Worm (Caenorhabditis elegans): ENCODE results near the gene F22D3.4.

DNA sequence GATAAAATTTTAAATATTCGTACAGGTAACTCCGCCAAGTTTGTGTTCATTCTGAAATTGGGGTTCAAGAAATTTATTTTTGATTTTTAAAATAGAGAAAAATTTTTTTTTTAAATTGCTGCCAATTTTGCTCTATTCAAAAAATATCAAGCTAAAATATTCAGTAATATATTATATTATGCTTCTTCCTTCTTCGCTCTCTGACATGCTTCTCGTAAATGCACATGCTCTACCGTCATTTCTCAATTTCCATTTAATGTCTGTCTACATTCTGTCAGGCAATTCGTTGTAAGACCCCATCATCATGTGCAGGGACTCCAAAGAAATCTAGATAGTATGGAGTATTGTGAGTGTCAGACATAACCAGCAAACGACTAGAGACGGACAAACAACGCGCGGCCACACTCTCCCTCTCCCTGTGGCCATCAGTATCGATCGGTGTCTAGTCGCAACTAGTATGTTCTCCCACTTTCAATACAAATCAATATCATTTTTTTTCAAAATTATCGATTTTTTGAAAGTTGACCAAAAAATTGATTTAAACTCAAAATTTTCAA lies 23.9 kb upstream of the F22D3.4 start, which contains the start of the genes malt-1 and ceh-38:
- no peak for TF ChIP-seq ztf-29 (GFP tag; IDR thresholded peaks at IDR 0.05)
- TF ChIP-seq cog-1 (tag; optimal IDR thresholded peaks at IDR 0.05): peak; percentile 91
- TF ChIP-seq med-1 (GFP tag; optimal IDR thresholded peaks at IDR 0.05; ENCODE audit: insufficient read depth): no peak
- peak; percentile 70; the same call in 1 of the 2 replicates for TF ChIP-seq flt-1 (GFP tag; IDR thresholded peaks at IDR 0.05)
- no peak for TF ChIP-seq ref-1 (GFP tag; conservative IDR thresholded peaks at IDR 0.05)
- no peak for TF ChIP-seq tab-1 (GFP tag; IDR thresholded peaks at IDR 0.05)
